Worm (Caenorhabditis elegans) whole organism, L3 larva: ENCODE data around the gene metl-13.

Experiments
- ZK546.5 ChIP-seq: sonication (generic microtip); optimal IDR thresholded peaks from 2 replicates; lab custom pipeline; 2017; ENCODE audit warnings: missing biosample characterization, missing genetic modification characterization
- ama-1 ChIP-seq: fragments of 150-350 bp; optimal IDR thresholded peaks from 2 replicates; lab custom pipeline; 2018
- ceh-82 ChIP-seq: fragments of 150-350 bp; optimal IDR thresholded peaks from 2 replicates; lab custom pipeline; 2014; ENCODE audit warnings: missing biosample characterization, missing genetic modification characterization
- fkh-10 ChIP-seq: sonication (generic microtip); optimal IDR thresholded peaks from 2 replicates; lab custom pipeline; 2017; ENCODE audit warnings: missing biosample characterization, missing genetic modification reagents, missing genetic modification characterization
- fos-1 ChIP-seq: fragments of 150-350 bp; optimal IDR thresholded peaks from 2 replicates; lab custom pipeline; 2014; ENCODE audit warnings: missing biosample characterization, missing genetic modification characterization
- mml-1 ChIP-seq: fragments of 150-350 bp; sonication (generic microtip); optimal IDR thresholded peaks from 3 replicates; lab custom pipeline; 2014; ENCODE audit warnings: missing biosample characterization, missing genetic modification characterization
- nhr-76 ChIP-seq: fragments of 150-350 bp; sonication (generic microtip); optimal IDR thresholded peaks from 5 replicates; lab custom pipeline; 2014; ENCODE audit warnings: missing biosample characterization, missing genetic modification characterization
- sea-2 ChIP-seq: fragments of 150-350 bp; sonication (generic microtip); optimal IDR thresholded peaks from 4 replicates; lab custom pipeline; 2014; ENCODE audit warnings: missing biosample characterization, missing genetic modification reagents, missing genetic modification characterization
- skn-1 ChIP-seq: fragments of 150-350 bp; optimal IDR thresholded peaks from 2 replicates; lab custom pipeline; 2014; ENCODE audit warnings: missing biosample characterization, missing genetic modification characterization
- snpc-4 ChIP-seq: fragments of 150-350 bp; optimal IDR thresholded peaks from 2 replicates; lab custom pipeline; 2014; ENCODE audit warnings: missing biosample characterization, missing genetic modification characterization
- tbx-2 ChIP-seq: sonication (generic microtip); optimal IDR thresholded peaks from 2 replicates; lab custom pipeline; 2016; ENCODE audit warnings: mild to moderate bottlenecking, missing genetic modification characterization, missing compliant biosample characterization
- unc-62 ChIP-seq: fragments of 150-350 bp; sonication (generic microtip); optimal IDR thresholded peaks from 4 replicates; lab custom pipeline; 2014; ENCODE audit warnings: missing biosample characterization, missing genetic modification reagents, missing genetic modification characterization
- ztf-11 ChIP-seq: fragments of 150-350 bp; optimal IDR thresholded peaks from 2 replicates; lab custom pipeline; 2014; ENCODE audit warnings: missing biosample characterization, missing genetic modification characterization
- ztf-4 ChIP-seq: fragments of 150-350 bp; optimal IDR thresholded peaks from 2 replicates; lab custom pipeline; 2014; ENCODE audit warnings: missing biosample characterization, missing genetic modification characterization

DNA sequence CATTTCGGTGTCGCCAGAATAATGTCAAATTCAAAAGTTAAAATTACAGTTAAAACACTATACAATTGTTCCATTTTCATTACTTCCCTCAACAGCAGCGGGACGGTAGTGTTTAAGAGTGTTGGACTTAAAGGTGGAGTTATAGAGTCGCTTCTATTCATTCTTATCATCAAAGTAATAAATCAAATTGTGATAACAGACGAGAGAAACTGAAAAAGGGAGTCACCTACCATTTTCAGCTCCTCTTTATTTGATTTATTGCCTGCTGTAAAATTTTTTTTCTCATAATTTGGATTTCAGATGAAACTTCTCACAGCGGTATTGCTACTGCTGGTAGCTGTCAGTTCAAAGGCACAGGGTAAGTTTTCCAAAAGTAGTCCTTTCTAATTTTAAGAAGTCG lies 5.0 kb downstream of the metl-13 start, which contains the start of gene C01B10.6:
- no peak for TF ChIP-seq unc-62 (GFP tag; lab: Kevin White, UChicago)
- no peak for TF ChIP-seq nhr-76 (tag; lab: Kevin White, UChicago)
- no peak for TF ChIP-seq fkh-10 (GFP tag; lab: Kevin White, UChicago)
- no peak for TF ChIP-seq snpc-4 (tag; lab: Kevin White, UChicago)
- TF ChIP-seq ama-1 (lab: Kevin White, UChicago) = no peak
- no peak for TF ChIP-seq ceh-82 (tag; lab: Kevin White, UChicago)
- no peak for TF ChIP-seq fos-1 (tag; lab: Kevin White, UChicago)
- TF ChIP-seq ZK546.5 (tag; lab: Kevin White, UChicago) = no peak
- no peak for TF ChIP-seq tbx-2
- TF ChIP-seq ztf-11 (tag; lab: Kevin White, UChicago) = no peak
- TF ChIP-seq skn-1 (tag; lab: Kevin White, UChicago) = no peak
- no peak for TF ChIP-seq sea-2 (GFP tag; lab: Kevin White, UChicago)
- no peak for TF ChIP-seq mml-1 (tag; lab: Kevin White, UChicago)
- no peak for TF ChIP-seq ztf-4 (tag; lab: Kevin White, UChicago)
